Fruit fly (Drosophila melanogaster): ENCODE results near the gene CG13054.

dm6 chr3L:16288322-16288721 lies 31.3 kb upstream of the CG13054 start, which contains the start of gene CG13046:
- no peak for TF ChIP-seq lola (GFP tag; optimal IDR thresholded peaks at IDR 0.05)
- TF ChIP-seq tai (GFP tag; optimal IDR thresholded peaks at IDR 0.05), result no peak
- no peak for TF ChIP-seq OdsH (GFP tag; optimal IDR thresholded peaks at IDR 0.05)
- no peak for TF ChIP-seq br (GFP tag; optimal IDR thresholded peaks at IDR 0.05)
- no peak for TF ChIP-seq psq (GFP tag; optimal IDR thresholded peaks at IDR 0.05)
- TF ChIP-seq Mio (GFP tag; optimal IDR thresholded peaks at IDR 0.05), result no peak
- no peak for TF ChIP-seq Hr83 (GFP tag; optimal IDR thresholded peaks at IDR 0.05; ENCODE audit: poor library complexity, severe bottlenecking)
- no peak for TF ChIP-seq HLH106 (tag; optimal IDR thresholded peaks at IDR 0.05)
- no peak for TF ChIP-seq usp (GFP tag; optimal IDR thresholded peaks at IDR 0.05)
- no peak for TF ChIP-seq N (GFP tag; optimal IDR thresholded peaks at IDR 0.05)

All from whole organism, wandering third instar larva.